Worm (Caenorhabditis elegans): Measurements from ENCODE around the gene tdc-1.
A peak's percentile ranks its signal among the peaks of the same experiment; 100 is the strongest.

Gene tdc-1

ce11 chrII:8259038-8259437, 11.4 kb upstream of the tdc-1 start, which contains the start of gene F35C11.6:
Gene F35C11.6 (minus strand): TSS chrII:8259138.
- TF ChIP-seq nhr-237 (tag; optimal IDR thresholded peaks at IDR 0.05) (no peak), nhr-67 (tag; optimal IDR thresholded peaks at IDR 0.05) (no peak), mml-1 (tag; optimal IDR thresholded peaks at IDR 0.05) (no peak), ztf-4 (tag; optimal IDR thresholded peaks at IDR 0.05) (no peak), ceh-82 (tag; optimal IDR thresholded peaks at IDR 0.05) (no peak)

- no peak for TF ChIP-seq tbx-2 (tag; optimal IDR thresholded peaks at IDR 0.05)
- TF ChIP-seq lin-15B (tag; optimal IDR thresholded peaks at IDR 0.05), result no peak
- no peak for TF ChIP-seq nhr-76 (tag; optimal IDR thresholded peaks at IDR 0.05)
- no peak for TF ChIP-seq lsy-12 (tag; optimal IDR thresholded peaks at IDR 0.05)
- TF ChIP-seq jun-1 (tag; optimal IDR thresholded peaks at IDR 0.05), result no peak
- TF ChIP-seq nhr-23 (tag; optimal IDR thresholded peaks at IDR 0.05), result peak; percentile 33
- TF ChIP-seq nhr-12 (tag; optimal IDR thresholded peaks at IDR 0.05), result no peak
- no peak for TF ChIP-seq ztf-11 (tag; optimal IDR thresholded peaks at IDR 0.05)
- no peak for TF ChIP-seq sea-2 (GFP tag; optimal IDR thresholded peaks at IDR 0.05)
- no peak for TF ChIP-seq hmg-11 (tag; optimal IDR thresholded peaks at IDR 0.05)
- TF ChIP-seq pqm-1 (tag; optimal IDR thresholded peaks at IDR 0.05), result no peak
- TF ChIP-seq mml-1 (tag; optimal IDR thresholded peaks at IDR 0.05), result no peak
- TF ChIP-seq skn-1 (tag; optimal IDR thresholded peaks at IDR 0.05), result no peak
- TF ChIP-seq nhr-43 (tag; optimal IDR thresholded peaks at IDR 0.05; ENCODE audit: poor library complexity, severe bottlenecking), result no peak
- no peak for TF ChIP-seq fos-1 (tag; optimal IDR thresholded peaks at IDR 0.05)
- peak; percentile 26 for TF ChIP-seq nhr-25 (tag; optimal IDR thresholded peaks at IDR 0.05)
- no peak for TF ChIP-seq fkh-10 (GFP tag; optimal IDR thresholded peaks at IDR 0.05)
Measured at ce11 chrII:8259674-8260073, 10.7 kb upstream of the tdc-1 start.

DNA sequence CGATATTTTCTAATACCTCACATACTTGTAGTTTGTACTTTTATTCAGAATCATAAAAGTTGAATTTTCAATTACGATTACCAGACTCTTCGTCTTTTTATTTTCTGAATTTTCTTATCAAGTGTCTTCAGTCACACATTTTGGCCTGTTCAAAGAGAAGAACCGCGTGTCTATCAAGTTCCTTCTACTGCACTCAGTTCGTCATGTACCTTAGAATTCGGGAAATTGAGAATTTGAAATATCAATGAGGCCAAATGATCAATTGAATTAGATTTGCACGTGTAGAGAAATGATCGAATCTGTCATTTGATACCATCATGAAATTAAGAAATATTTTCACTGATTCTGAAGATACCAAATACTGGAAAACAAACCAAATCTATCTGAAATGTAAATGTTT, 6.8 kb upstream of the tdc-1 start:
- TF ChIP-seq snpc-4 (tag; optimal IDR thresholded peaks at IDR 0.05), result no peak
- TF ChIP-seq nhr-43 (tag; optimal IDR thresholded peaks at IDR 0.05; ENCODE audit: poor library complexity, severe bottlenecking), result peak; percentile 27
- TF ChIP-seq fkh-2 (tag; optimal IDR thresholded peaks at IDR 0.05), result no peak
- TF ChIP-seq ceh-9 (tag; optimal IDR thresholded peaks at IDR 0.05), result no peak
- no peak for TF ChIP-seq nhr-11 (tag; optimal IDR thresholded peaks at IDR 0.05)
- no peak for TF ChIP-seq ceh-82 (tag; optimal IDR thresholded peaks at IDR 0.05)
- TF ChIP-seq nhr-67 (tag; optimal IDR thresholded peaks at IDR 0.05), result no peak
- peak; percentile 51 for TF ChIP-seq nhr-23 (tag; optimal IDR thresholded peaks at IDR 0.05)
- TF ChIP-seq pha-4 (tag; optimal IDR thresholded peaks at IDR 0.05), result no peak
- no peak for TF ChIP-seq lsy-12 (tag; optimal IDR thresholded peaks at IDR 0.05)
- TF ChIP-seq nhr-25 (tag; optimal IDR thresholded peaks at IDR 0.05), result peak; percentile 16
- TF ChIP-seq nhr-237 (tag; optimal IDR thresholded peaks at IDR 0.05), result no peak
- no peak for TF ChIP-seq R02D3.7 (tag; optimal IDR thresholded peaks at IDR 0.05)
- no peak for TF ChIP-seq egl-5 (tag; optimal IDR thresholded peaks at IDR 0.05)
- no peak for TF ChIP-seq elt-2 (tag; optimal IDR thresholded peaks at IDR 0.05)

- peak; percentile 13 for TF ChIP-seq nhr-43 (tag; optimal IDR thresholded peaks at IDR 0.05; ENCODE audit: poor library complexity, severe bottlenecking)
- no peak for TF ChIP-seq skn-1 (tag; optimal IDR thresholded peaks at IDR 0.05)
Measured at ce11 chrII:8264619-8265018, 5.8 kb upstream of the tdc-1 start, which contains the start of gene srdh-1. Gene srdh-1 (plus strand): TSS chrII:8264661.

DNA sequence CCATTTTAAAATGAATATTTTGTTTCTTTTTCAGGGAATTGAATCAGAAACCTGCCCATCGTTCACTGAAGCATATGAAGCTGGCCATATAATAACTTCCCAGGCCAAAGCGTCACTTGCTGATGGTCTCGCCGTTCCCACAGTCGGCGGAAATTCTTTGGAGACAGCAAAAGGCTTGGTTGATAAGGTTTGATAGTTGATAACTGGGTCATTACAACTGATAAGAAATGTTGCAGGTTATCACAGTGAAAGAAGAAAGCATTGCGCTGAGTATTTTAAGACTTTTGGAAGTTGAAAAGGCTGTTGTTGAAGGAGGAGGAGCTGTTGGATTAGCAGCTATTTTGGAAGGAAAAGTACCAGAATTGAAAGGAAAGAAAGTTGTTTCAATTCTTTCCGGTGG, 3.8 kb upstream of the tdc-1 start:
- no peak for TF ChIP-seq R02D3.7 (tag; optimal IDR thresholded peaks at IDR 0.05)
- TF ChIP-seq nhr-43 (tag; optimal IDR thresholded peaks at IDR 0.05; ENCODE audit: poor library complexity, severe bottlenecking), result no peak
- peak; percentile 13 for TF ChIP-seq nhr-23 (tag; optimal IDR thresholded peaks at IDR 0.05)
- peak; percentile 12 for TF ChIP-seq pqm-1 (tag; optimal IDR thresholded peaks at IDR 0.05)
- no peak for TF ChIP-seq ztf-4 (tag; optimal IDR thresholded peaks at IDR 0.05)
- peak in 2 of 3 experiments; percentile 29 to 63 for TF ChIP-seq elt-3 (tag; optimal IDR thresholded peaks at IDR 0.05)
- peak; percentile 82 for TF ChIP-seq elt-2 (tag; optimal IDR thresholded peaks at IDR 0.05)
- TF ChIP-seq eor-1 (tag; optimal IDR thresholded peaks at IDR 0.05), result no peak
- no peak for TF ChIP-seq aly-2 (tag; optimal IDR thresholded peaks at IDR 0.05)

- TF ChIP-seq fkh-2 (tag; optimal IDR thresholded peaks at IDR 0.05), result no peak
- no peak for TF ChIP-seq unc-39 (tag; optimal IDR thresholded peaks at IDR 0.05)
- TF ChIP-seq ztf-4 (tag; optimal IDR thresholded peaks at IDR 0.05), result no peak
- no peak for TF ChIP-seq eor-1 (tag; optimal IDR thresholded peaks at IDR 0.05)
- TF ChIP-seq ceh-16 (tag; optimal IDR thresholded peaks at IDR 0.05), result no peak
- peak; percentile 2 for TF ChIP-seq nhr-43 (tag; optimal IDR thresholded peaks at IDR 0.05; ENCODE audit: poor library complexity, severe bottlenecking)
- no peak for TF ChIP-seq egl-27 (tag; optimal IDR thresholded peaks at IDR 0.05)
- no peak for TF ChIP-seq ceh-9 (tag; optimal IDR thresholded peaks at IDR 0.05)
- no peak for TF ChIP-seq pqm-1 (tag; optimal IDR thresholded peaks at IDR 0.05)
Measured at ce11 chrII:8267679-8268078, 2.7 kb upstream of the tdc-1 start.
